Fruit fly (Drosophila melanogaster): ENCODE results near the gene CG8671.

DNA sequence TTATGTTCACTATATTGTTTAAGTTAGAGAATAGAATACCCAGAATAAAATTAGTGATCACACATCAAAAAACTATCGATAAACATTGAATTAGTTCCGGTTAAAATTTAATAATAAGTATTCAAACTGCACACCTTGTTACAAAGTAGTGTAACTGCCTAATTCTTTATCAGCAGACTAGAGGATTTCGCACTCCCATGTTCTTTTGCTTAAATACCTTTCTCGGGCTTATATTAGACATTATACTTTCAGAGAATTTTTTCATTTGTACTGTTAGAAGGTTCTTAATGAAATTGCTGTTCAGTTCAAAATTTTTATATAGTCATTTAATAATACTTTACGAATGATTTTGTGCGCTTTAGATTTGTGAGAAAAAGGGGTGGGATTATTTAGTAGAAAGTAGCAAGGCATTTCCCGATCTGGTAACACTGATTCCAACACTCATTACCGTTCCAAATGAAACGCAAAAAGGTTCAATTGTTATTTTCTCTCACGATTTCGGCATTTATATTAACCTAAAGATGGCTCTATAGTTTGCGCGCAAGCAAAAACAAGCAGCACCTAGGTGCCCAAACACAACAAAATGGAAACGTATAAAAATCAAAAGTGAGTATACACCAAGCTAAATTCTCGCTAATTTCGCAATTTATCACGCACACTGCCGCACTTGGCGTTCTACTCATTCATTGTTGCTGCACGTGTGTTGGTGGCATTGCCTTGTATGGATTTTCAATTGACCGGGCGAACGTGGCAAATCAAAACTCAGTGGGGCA lies 47.9 kb downstream of the CG8671 start, which contains the start of gene crc:
- TF ChIP-seq Pif1A (GFP tag; optimal IDR thresholded peaks at IDR 0.05) (no peak), CG14655 (GFP tag; optimal IDR thresholded peaks at IDR 0.05) (no peak), CG9948 (tag; optimal IDR thresholded peaks at IDR 0.05) (no peak), CG8159 (tag; optimal IDR thresholded peaks at IDR 0.05) (peak; percentile 22), CG8301 (tag; optimal IDR thresholded peaks at IDR 0.05) (no peak), Snoo (tag; optimal IDR thresholded peaks at IDR 0.05) (no peak), CG12605 (GFP tag; IDR thresholded peaks at IDR 0.05) (no peak)
